Fruit fly (Drosophila melanogaster) whole organism, prepupa: ENCODE data around the gene CG14511.
A peak's percentile ranks its signal among the peaks of the same experiment; 100 is the strongest.

ENCODE experiments used
- Blimp-1 ChIP-seq: fragments of 200-800 bp; sonication (Bioruptor generic); optimal IDR thresholded peaks from 3 replicates; lab custom pipeline; 2017; ENCODE audit warnings: missing biosample characterization, missing genetic modification characterization, mild to moderate bottlenecking, moderate library complexity, missing genetic modification reagents
- CG10631 ChIP-seq: fragments of 200-800 bp; sonication (Bioruptor generic); optimal IDR thresholded peaks from 2 replicates; lab custom pipeline; 2016; ENCODE audit warnings: missing biosample characterization, missing genetic modification characterization
- CG10669 ChIP-seq: fragments of 200-800 bp; sonication (Bioruptor generic); optimal IDR thresholded peaks from 3 replicates; lab custom pipeline; 2018; ENCODE audit warnings: missing biosample characterization, mild to moderate bottlenecking, missing genetic modification characterization, moderate library complexity
- CG11294 ChIP-seq: fragments of 200-800 bp; sonication (Bioruptor generic); IDR thresholded peaks from 2 replicates; pipeline ENCODE4 v1.3.6; 2022; ENCODE audit warnings: missing biosample characterization, missing genetic modification characterization
- CG11762 ChIP-seq: fragments of 200-800 bp; sonication (Bioruptor generic); optimal IDR thresholded peaks from 3 replicates; lab custom pipeline; 2016; ENCODE audit warnings: missing biosample characterization, missing genetic modification characterization; ENCODE audit not compliant: insufficient read depth
- CG11902 ChIP-seq: fragments of 200-800 bp; sonication (Bioruptor generic); optimal IDR thresholded peaks from 3 replicates; lab custom pipeline; 2016; ENCODE audit warnings: missing biosample characterization, missing genetic modification characterization
- CG15336 ChIP-seq: fragments of 200-800 bp; sonication (Bioruptor generic); IDR thresholded peaks from 2 replicates; pipeline ENCODE4 v1.3.6; 2022; ENCODE audit warnings: missing biosample characterization, missing genetic modification characterization
- CG1621 ChIP-seq: fragments of 200-800 bp; sonication (Bioruptor generic); optimal IDR thresholded peaks from 3 replicates; lab custom pipeline; 2018; ENCODE audit warnings: missing biosample characterization, mild to moderate bottlenecking, missing genetic modification characterization
- CG3032 ChIP-seq: fragments of 200-800 bp; optimal IDR thresholded peaks from 2 replicates; lab custom pipeline; 2019; ENCODE audit warnings: missing biosample characterization, mild to moderate bottlenecking, missing genetic modification characterization, moderate library complexity
- CG31627 ChIP-seq: fragments of 200-800 bp; sonication (Bioruptor generic); optimal IDR thresholded peaks from 3 replicates; lab custom pipeline; 2016; ENCODE audit warnings: missing biosample characterization, missing genetic modification characterization
- CG32006 ChIP-seq: fragments of 200-800 bp; sonication (Bioruptor generic); optimal IDR thresholded peaks from 3 replicates; lab custom pipeline; 2017; ENCODE audit warnings: missing biosample characterization, mild to moderate bottlenecking, missing genetic modification characterization
- CG34406 ChIP-seq: fragments of 200-800 bp; sonication (Bioruptor generic); optimal IDR thresholded peaks from 3 replicates; lab custom pipeline; 2016; ENCODE audit warnings: missing biosample characterization, missing genetic modification characterization
- CG3919 ChIP-seq: fragments of 200-800 bp; sonication (Bioruptor generic); optimal IDR thresholded peaks from 3 replicates; lab custom pipeline; 2016; ENCODE audit warnings: missing biosample characterization, missing genetic modification characterization
- CG6276 ChIP-seq: fragments of 200-800 bp; sonication (Bioruptor generic); optimal IDR thresholded peaks from 2 replicates; lab custom pipeline; 2017; ENCODE audit warnings: missing biosample characterization, mild to moderate bottlenecking, missing genetic modification characterization
- CG6808 ChIP-seq: fragments of 200-800 bp; sonication (Bioruptor generic); optimal IDR thresholded peaks from 3 replicates; lab custom pipeline; 2017; ENCODE audit warnings: missing biosample characterization, missing genetic modification characterization, mild to moderate bottlenecking, moderate library complexity, missing genetic modification reagents
- CG6854 ChIP-seq: fragments of 200-800 bp; sonication (Bioruptor generic); optimal IDR thresholded peaks from 2 replicates; lab custom pipeline; 2017; ENCODE audit warnings: missing biosample characterization, mild to moderate bottlenecking, missing genetic modification characterization
- CG7368 ChIP-seq: fragments of 200-800 bp; sonication (Bioruptor generic); optimal IDR thresholded peaks from 3 replicates; lab custom pipeline; 2016; ENCODE audit warnings: missing biosample characterization, missing genetic modification characterization
- CG8119 ChIP-seq: fragments of 200-800 bp; sonication (Bioruptor generic); IDR thresholded peaks from 3 replicates; pipeline ENCODE4 v1.3.6; 2022; ENCODE audit warnings: missing biosample characterization, missing genetic modification characterization
- CG8319 ChIP-seq: fragments of 200-800 bp; sonication (Bioruptor generic); optimal IDR thresholded peaks from 3 replicates; lab custom pipeline; 2016; ENCODE audit warnings: missing biosample characterization, missing genetic modification characterization
- CG8632 ChIP-seq: fragments of 200-800 bp; sonication (Bioruptor generic); optimal IDR thresholded peaks from 3 replicates; lab custom pipeline; 2016; ENCODE audit warnings: missing biosample characterization, missing genetic modification characterization
- CG9139 ChIP-seq: fragments of 200-800 bp; sonication (Bioruptor generic); optimal IDR thresholded peaks from 3 replicates; lab custom pipeline; 2017; ENCODE audit warnings: missing biosample characterization, mild to moderate bottlenecking, missing genetic modification characterization
- Ets96B ChIP-seq: fragments of 200-800 bp; optimal IDR thresholded peaks from 2 replicates; lab custom pipeline; 2019; ENCODE audit warnings: missing biosample characterization, mild to moderate bottlenecking, missing genetic modification characterization, moderate library complexity
- Gug ChIP-seq: fragments of 200-800 bp; sonication (Bioruptor generic); IDR thresholded peaks from 2 replicates; pipeline ENCODE4 v1.3.6; 2022; ENCODE audit warnings: missing biosample characterization, missing genetic modification characterization
- Hr38 ChIP-seq: sonication (Bioruptor generic); optimal IDR thresholded peaks from 2 replicates; lab custom pipeline; 2016; ENCODE audit warnings: missing biosample characterization, missing genetic modification characterization
- Lpt ChIP-seq: fragments of 200-800 bp; sonication (Bioruptor generic); optimal IDR thresholded peaks from 3 replicates; lab custom pipeline; 2016; ENCODE audit warnings: missing biosample characterization, missing genetic modification characterization
- Sox14 ChIP-seq: fragments of 200-800 bp; sonication (Bioruptor generic); optimal IDR thresholded peaks from 3 replicates; lab custom pipeline; 2016; ENCODE audit warnings: missing biosample characterization, missing genetic modification characterization
- Sox15 ChIP-seq: fragments of 200-800 bp; sonication (Bioruptor generic); optimal IDR thresholded peaks from 3 replicates; lab custom pipeline; 2016; ENCODE audit warnings: missing biosample characterization, missing genetic modification characterization
- achi ChIP-seq: fragments of 200-800 bp; sonication (Bioruptor generic); optimal IDR thresholded peaks from 3 replicates; lab custom pipeline; 2016; ENCODE audit warnings: missing biosample characterization, missing genetic modification characterization
- cyc ChIP-seq: fragments of 200-800 bp; sonication (Bioruptor generic); optimal IDR thresholded peaks from 3 replicates; lab custom pipeline; 2016; ENCODE audit warnings: missing biosample characterization, missing genetic modification characterization
- dac ChIP-seq: fragments of 200-800 bp; sonication (Bioruptor generic); optimal IDR thresholded peaks from 2 replicates; lab custom pipeline; 2017; ENCODE audit warnings: missing biosample characterization, mild to moderate bottlenecking, missing genetic modification characterization
- eg ChIP-seq: fragments of 200-800 bp; sonication (Bioruptor generic); IDR thresholded peaks from 3 replicates; pipeline ENCODE4 v1.3.6; 2022; ENCODE audit warnings: missing biosample characterization, missing genetic modification characterization
- esn ChIP-seq: fragments of 200-800 bp; sonication (Bioruptor generic); optimal IDR thresholded peaks from 2 replicates; lab custom pipeline; 2016; ENCODE audit warnings: missing biosample characterization, mild to moderate bottlenecking, missing genetic modification characterization, moderate library complexity
- fd59A ChIP-seq: fragments of 200-800 bp; sonication (Bioruptor generic); optimal IDR thresholded peaks from 2 replicates; lab custom pipeline; 2017; ENCODE audit warnings: missing biosample characterization, mild to moderate bottlenecking, missing genetic modification characterization, missing genetic modification reagents
- fd85E ChIP-seq: fragments of 200-800 bp; sonication (Bioruptor generic); optimal IDR thresholded peaks from 3 replicates; lab custom pipeline; 2016; ENCODE audit warnings: missing biosample characterization, missing genetic modification characterization
- fkh ChIP-seq: fragments of 200-800 bp; sonication (Bioruptor generic); optimal IDR thresholded peaks from 3 replicates; lab custom pipeline; 2017; ENCODE audit warnings: missing biosample characterization, mild to moderate bottlenecking, missing genetic modification characterization, moderate library complexity
- net ChIP-seq: fragments of 200-800 bp; sonication (Bioruptor generic); optimal IDR thresholded peaks from 3 replicates; lab custom pipeline; 2016; ENCODE audit warnings: missing biosample characterization, missing genetic modification characterization
- salr ChIP-seq, 2 experiments: fragments of 200-800 bp; sonication (Bioruptor generic); optimal IDR thresholded peaks; 3 replicates each; lab custom pipeline; 2016 to 2018; ENCODE audit warnings: missing biosample characterization in 2 of 2, missing genetic modification characterization in 2 of 2, mild to moderate bottlenecking in 1 of 2

Gene CG14511

dm6 chr3R:29139767-29140755 is 6.6 kb downstream of the CG14511 start (continued):
- TF ChIP-seq net = no peak
- peak; percentile 68 for TF ChIP-seq CG10669 (GFP tag; lab: Kevin White, UChicago)
- peak; percentile 29 for TF ChIP-seq CG9139
- no peak for TF ChIP-seq CG6854 (GFP tag; lab: Kevin White, UChicago)
- no peak for TF ChIP-seq dac (GFP tag; lab: Kevin White, UChicago)
- no peak for TF ChIP-seq fd85E (GFP tag; lab: Kevin White, UChicago)

- TF ChIP-seq Gug (GFP tag; lab: Robert Waterston, UW) (no peak; the same call in 1 of the 2 replicates), CG11294 (peak; percentile 28; the same call in 1 of the 2 replicates)
These were observed 7.6 kb downstream of the CG14511 start for dm6 chr3R:29138961-29139527.

dm6 chr3R:29138407-29138806 is 8.3 kb downstream of the CG14511 start, which contains the start of the genes Alg13 and superdeath:
Gene Alg13, minus strand, starts transcription at chr3R:29138573.
Gene superdeath, plus strand, starts transcription at chr3R:29138662.
- TF ChIP-seq Ets96B (tag; lab: Kevin White, UChicago) (no peak), fkh (GFP tag; lab: Kevin White, UChicago) (peak; percentile 82)

dm6 chr3R:29130902-29131621 is 15.6 kb downstream of the CG14511 start, which contains the start of the genes dgt6 and Vha100-1:
Gene dgt6, minus strand, starts transcription at chr3R:29130972.
Gene Vha100-1, plus strand, starts transcription at chr3R:29131193.
- TF ChIP-seq esn (peak; percentile 20), Sox14 (GFP tag; lab: Kevin White, UChicago) (peak; percentile 55), fkh (GFP tag; lab: Kevin White, UChicago) (no peak), CG3032 (tag; lab: Kevin White, UChicago) (peak; percentile 48), cyc (GFP tag; lab: Kevin White, UChicago) (peak; percentile 39), Lpt (no peak), CG11902 (GFP tag; lab: Kevin White, UChicago) (no peak)

dm6 chr3R:29124128-29124527 is 22.6 kb downstream of the CG14511 start:
- no peak for TF ChIP-seq Lpt
- peak; percentile 93 for TF ChIP-seq CG31627
- TF ChIP-seq achi (GFP tag; lab: Kevin White, UChicago) = peak; percentile 73
- TF ChIP-seq CG10631 = peak; percentile 81
- TF ChIP-seq CG8632 = peak; percentile 82
- peak; percentile 80 for TF ChIP-seq CG3919
- peak; percentile 85 for TF ChIP-seq CG7368 (GFP tag; lab: Kevin White, UChicago)
- peak; percentile 63 for TF ChIP-seq CG10669 (GFP tag; lab: Kevin White, UChicago)
- peak; percentile 68 for TF ChIP-seq CG3032 (tag; lab: Kevin White, UChicago)
- TF ChIP-seq fd59A (GFP tag; lab: Kevin White, UChicago) = peak; percentile 63
- peak; percentile 62 for TF ChIP-seq CG15336 (GFP tag; lab: Robert Waterston, UW)
- peak; percentile 48 for TF ChIP-seq CG1621 (tag; lab: Kevin White, UChicago)
- TF ChIP-seq CG6276 (GFP tag; lab: Kevin White, UChicago) = no peak
- TF ChIP-seq Sox14 (GFP tag; lab: Kevin White, UChicago) = peak; percentile 86
- peak; percentile 46; the same call in 1 of the 2 replicates for TF ChIP-seq CG11294
- TF ChIP-seq CG34406 (GFP tag; lab: Kevin White, UChicago) = peak; percentile 76
- TF ChIP-seq eg (GFP tag; lab: Robert Waterston, UW) = peak; percentile 80
- no peak for TF ChIP-seq Hr38 (GFP tag; lab: Kevin White, UChicago)
- TF ChIP-seq CG6808 (GFP tag; lab: Kevin White, UChicago) = peak; percentile 58
- TF ChIP-seq CG8319 (GFP tag; lab: Kevin White, UChicago) = peak; percentile 78
- TF ChIP-seq salr (GFP tag; optimal IDR thresholded peaks at IDR 0.05; lab: Kevin White, UChicago) = peak in 1 of 2 experiments; percentile 68
- TF ChIP-seq Blimp-1 (GFP tag; lab: Kevin White, UChicago) = peak; percentile 13
- peak; percentile 69 for TF ChIP-seq Ets96B (tag; lab: Kevin White, UChicago)
- no peak for TF ChIP-seq CG32006 (GFP tag; lab: Kevin White, UChicago)
- TF ChIP-seq CG8119 (GFP tag; lab: Robert Waterston, UW) = peak; percentile 69
- no peak for TF ChIP-seq fkh (GFP tag; lab: Kevin White, UChicago)
- TF ChIP-seq Sox15 (GFP tag; lab: Kevin White, UChicago) = peak; percentile 81
- TF ChIP-seq dac (GFP tag; lab: Kevin White, UChicago) = peak; percentile 36
- TF ChIP-seq CG11762 (GFP tag; lab: Kevin White, UChicago) = peak; percentile 52
